Fruit fly (Drosophila melanogaster) Kc167 (cell line): ENCODE results near the gene CG4789.

Experiments used
- h ChIP-seq: fragments of >200 bp; optimal IDR thresholded peaks from 3 replicates; lab custom pipeline; 2018; ENCODE audit warnings: missing external identifiers
- psq ChIP-seq: fragments of >200 bp; optimal IDR thresholded peaks from 2 replicates; lab custom pipeline; 2017; ENCODE audit warnings: missing external identifiers

dm6 chrX:16821216-16821615 is 20.5 kb downstream of the CG4789 start:
- no peak for TF ChIP-seq psq (lab: Kevin White, UChicago)
- TF ChIP-seq h (lab: Kevin White, UChicago), result no peak
